Worm (Caenorhabditis elegans) whole organism, L3 larva: Measurements from ENCODE around the gene ZC204.13.
"Not testable (repeated sequence)": the region's sequence is repeated elsewhere in the genome, so short reads cannot be mapped to it uniquely, and the experiment has no call there.

ENCODE experiments used
- ama-1 ChIP-seq: fragments of 150-350 bp; optimal IDR thresholded peaks from 2 replicates; lab custom pipeline; 2018
- egl-27 ChIP-seq: sonication (generic microtip); optimal IDR thresholded peaks from 4 replicates; lab custom pipeline; 2017; ENCODE audit warnings: missing biosample characterization, missing genetic modification reagents, missing genetic modification characterization
- elt-3 ChIP-seq, 3 experiments: fragments of 150-350 bp in 1 of 3; sonication (generic microtip) in 2 of 3; optimal IDR thresholded peaks; 2 replicates in 2 of 3; 4 replicates in 1 of 3; lab custom pipeline; 2014 to 2017; ENCODE audit warnings: missing biosample characterization in 3 of 3, missing genetic modification characterization in 3 of 3
- fkh-10 ChIP-seq: sonication (generic microtip); optimal IDR thresholded peaks from 2 replicates; lab custom pipeline; 2017; ENCODE audit warnings: missing biosample characterization, missing genetic modification reagents, missing genetic modification characterization
- hmg-11 ChIP-seq: sonication (generic microtip); optimal IDR thresholded peaks from 2 replicates; lab custom pipeline; 2016; ENCODE audit warnings: missing genetic modification characterization, missing compliant biosample characterization
- nhr-11 ChIP-seq: fragments of 150-350 bp; optimal IDR thresholded peaks from 2 replicates; lab custom pipeline; 2014; ENCODE audit warnings: missing biosample characterization, missing genetic modification characterization
- pha-4 ChIP-seq: fragments of 150-350 bp; optimal IDR thresholded peaks from 2 replicates; lab custom pipeline; 2014; ENCODE audit warnings: missing biosample characterization, missing genetic modification reagents, missing genetic modification characterization
- unc-62 ChIP-seq: fragments of 150-350 bp; sonication (generic microtip); optimal IDR thresholded peaks from 4 replicates; lab custom pipeline; 2014; ENCODE audit warnings: missing biosample characterization, missing genetic modification reagents, missing genetic modification characterization
- zag-1 ChIP-seq: fragments of 150-350 bp; optimal IDR thresholded peaks from 2 replicates; lab custom pipeline; 2014; ENCODE audit warnings: missing biosample characterization, missing genetic modification characterization
- ztf-11 ChIP-seq: fragments of 150-350 bp; optimal IDR thresholded peaks from 2 replicates; lab custom pipeline; 2014; ENCODE audit warnings: missing biosample characterization, missing genetic modification characterization

ce11 chrII:1627783-1628182, 33.0 kb downstream of the ZC204.13 start, which contains the start of gene C08E3.15:
- not testable (repeated sequence) for TF ChIP-seq nhr-11; hmg-11 (tag; lab: Kevin White, UChicago); egl-27 (tag; lab: Kevin White, UChicago); unc-62 (GFP tag; lab: Kevin White, UChicago); ztf-11 (tag; lab: Kevin White, UChicago); ama-1 (lab: Kevin White, UChicago); pha-4 (tag; lab: Kevin White, UChicago); zag-1 (tag; lab: Kevin White, UChicago); fkh-10 (GFP tag; lab: Kevin White, UChicago); elt-3 (tag; optimal IDR thresholded peaks at IDR 0.05; lab: Kevin White, UChicago)
